Worm (Caenorhabditis elegans) whole organism, mixed stage, embryonic: Measurements from ENCODE around the gene Y38H6C.8.

Experiments
- ceh-83 ChIP-seq: fragments of 200-800 bp; sonication (Bioruptor generic); optimal IDR thresholded peaks from 2 replicates; lab custom pipeline; 2018; ENCODE audit warnings: mild to moderate bottlenecking, missing genetic modification characterization, missing compliant biosample characterization
- elt-3 ChIP-seq: fragments of 150-350 bp; optimal IDR thresholded peaks from 2 replicates; lab custom pipeline; 2014; ENCODE audit warnings: missing biosample characterization, missing genetic modification characterization
- flh-1 ChIP-seq: fragments of 200-800 bp; sonication (Bioruptor generic); optimal IDR thresholded peaks from 2 replicates; lab custom pipeline; 2018; ENCODE audit warnings: mild to moderate bottlenecking, missing genetic modification characterization, moderate library complexity, missing compliant biosample characterization
- ham-2 ChIP-seq: fragments of 200-800 bp; sonication (Bioruptor generic); optimal IDR thresholded peaks from 2 replicates; lab custom pipeline; 2018; ENCODE audit warnings: mild to moderate bottlenecking, missing genetic modification characterization, missing compliant biosample characterization
- hlh-1 ChIP-seq: fragments of 150-350 bp; optimal IDR thresholded peaks from 2 replicates; lab custom pipeline; 2014; ENCODE audit warnings: missing biosample characterization, missing genetic modification reagents, missing genetic modification characterization
- lin-13 ChIP-seq: fragments of 150-350 bp; optimal IDR thresholded peaks from 2 replicates; lab custom pipeline; 2014; ENCODE audit warnings: missing biosample characterization, missing genetic modification characterization
- mep-1 ChIP-seq: fragments of 150-350 bp; optimal IDR thresholded peaks from 2 replicates; lab custom pipeline; 2017; ENCODE audit warnings: missing biosample characterization, missing genetic modification reagents, missing genetic modification characterization, inconsistent platforms
- nhr-12 ChIP-seq: fragments of 150-350 bp; optimal IDR thresholded peaks from 2 replicates; lab custom pipeline; 2014; ENCODE audit warnings: missing biosample characterization, missing genetic modification characterization
- nhr-28 ChIP-seq: fragments of 150-350 bp; optimal IDR thresholded peaks from 2 replicates; lab custom pipeline; 2014; ENCODE audit warnings: missing biosample characterization, missing genetic modification characterization
- nhr-76 ChIP-seq: sonication (generic microtip); optimal IDR thresholded peaks from 2 replicates; lab custom pipeline; 2017; ENCODE audit warnings: missing biosample characterization, missing genetic modification characterization
- snpc-4 ChIP-seq: fragments of 150-350 bp; optimal IDR thresholded peaks from 2 replicates; lab custom pipeline; 2014; ENCODE audit warnings: missing biosample characterization, missing genetic modification characterization
- ztf-11 ChIP-seq: fragments of 150-350 bp; optimal IDR thresholded peaks from 2 replicates; lab custom pipeline; 2014; ENCODE audit warnings: missing biosample characterization, missing genetic modification characterization

ce11 chrV:20499642-20500041 is 14.1 kb upstream of the Y38H6C.8 start:
- no peak for TF ChIP-seq mep-1 (tag; lab: Kevin White, UChicago)
- no peak for TF ChIP-seq flh-1
- TF ChIP-seq elt-3 (tag; lab: Kevin White, UChicago) = no peak
- no peak for TF ChIP-seq ztf-11 (tag; lab: Kevin White, UChicago)
- no peak for TF ChIP-seq ham-2 (GFP tag; lab: Kevin White, UChicago)
- no peak for TF ChIP-seq lin-13 (tag; lab: Kevin White, UChicago)
- TF ChIP-seq snpc-4 (tag; lab: Kevin White, UChicago) = no peak
- no peak for TF ChIP-seq nhr-28 (tag; lab: Kevin White, UChicago)
- no peak for TF ChIP-seq ceh-83 (GFP tag; lab: Kevin White, UChicago)
- TF ChIP-seq hlh-1 (tag; lab: Kevin White, UChicago) = no peak
- no peak for TF ChIP-seq nhr-76
- TF ChIP-seq nhr-12 = no peak
